Worm (Caenorhabditis elegans): ENCODE results near the gene glt-7.

DNA sequence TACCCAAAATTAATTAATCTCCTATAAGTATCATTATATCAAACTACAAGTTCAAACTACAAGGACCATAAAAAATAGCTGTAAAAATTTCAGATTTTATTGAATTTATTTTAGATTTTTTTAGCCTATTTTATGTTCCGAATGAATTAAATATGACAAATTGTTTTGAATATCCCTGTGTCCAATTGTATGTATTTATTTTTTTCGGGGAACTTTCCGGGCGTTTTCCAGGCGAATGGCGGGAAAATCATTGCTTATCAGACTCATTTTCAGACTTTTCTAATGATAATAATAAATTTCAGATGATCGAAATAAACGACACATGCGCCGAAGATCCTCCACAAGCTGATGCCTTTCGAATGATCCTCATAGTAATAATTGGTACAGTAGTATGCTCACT, 16.1 kb downstream of the glt-7 start, which contains the start of gene F56A11.4:
- TF ChIP-seq nhr-11 (tag; optimal IDR thresholded peaks at IDR 0.05) (no peak), elt-1 (tag; optimal IDR thresholded peaks at IDR 0.05) (no peak), sem-4 (tag; optimal IDR thresholded peaks at IDR 0.05) (no peak), unc-62 (GFP tag; optimal IDR thresholded peaks at IDR 0.05) (no peak), F13H6.1 (tag; optimal IDR thresholded peaks at IDR 0.05) (no peak), gmeb-1 (tag; optimal IDR thresholded peaks at IDR 0.05) (no peak), egl-27 (tag; optimal IDR thresholded peaks at IDR 0.05) (no peak)
